Worm (Caenorhabditis elegans) whole organism, early embryonic: ENCODE measurements around the gene tasp-1.

ENCODE experiments used
- B0310.2 ChIP-seq: sonication (generic microtip); optimal IDR thresholded peaks from 2 replicates; lab custom pipeline; 2016; ENCODE audit warnings: mild to moderate bottlenecking, missing genetic modification characterization, missing compliant biosample characterization
- F13C5.2 ChIP-seq: sonication (generic microtip); optimal IDR thresholded peaks from 2 replicates; lab custom pipeline; 2017; ENCODE audit warnings: mild to moderate bottlenecking, missing genetic modification characterization, inconsistent platforms, missing compliant biosample characterization
- aly-1 ChIP-seq: sonication (generic microtip); optimal IDR thresholded peaks from 2 replicates; lab custom pipeline; 2016; ENCODE audit warnings: missing genetic modification characterization, missing compliant biosample characterization
- ama-1 ChIP-seq: fragments of 150-350 bp; optimal IDR thresholded peaks from 2 replicates; lab custom pipeline; 2014
- ceh-13 ChIP-seq: fragments of 200-800 bp; sonication (Bioruptor generic); optimal IDR thresholded peaks from 2 replicates; lab custom pipeline; 2018; ENCODE audit warnings: mild to moderate bottlenecking, missing genetic modification characterization, missing compliant biosample characterization
- ceh-36 ChIP-seq: sonication (generic microtip); optimal IDR thresholded peaks from 2 replicates; lab custom pipeline; 2016; ENCODE audit warnings: missing genetic modification characterization, inconsistent platforms, missing compliant biosample characterization
- ets-7 ChIP-seq: sonication (generic microtip); optimal IDR thresholded peaks from 2 replicates; lab custom pipeline; 2016; ENCODE audit warnings: missing genotype, missing genetic modification characterization, missing compliant biosample characterization
- flt-1 ChIP-seq: fragments of 200-800 bp; sonication (Bioruptor generic); IDR thresholded peaks from 2 replicates; pipeline ENCODE4 v1.3.6; 2022; ENCODE audit warnings: missing genetic modification characterization, missing compliant biosample characterization
- hmbx-1 ChIP-seq: sonication (generic microtip); optimal IDR thresholded peaks from 2 replicates; lab custom pipeline; 2016; ENCODE audit warnings: mild to moderate bottlenecking, missing genetic modification characterization, missing compliant biosample characterization
- hmg-4 ChIP-seq: fragments of 200-800 bp; sonication (Bioruptor generic); optimal IDR thresholded peaks from 2 replicates; lab custom pipeline; 2018; ENCODE audit warnings: mild to moderate bottlenecking, missing genetic modification characterization, missing compliant biosample characterization
- hnd-1 ChIP-seq: sonication (generic microtip); optimal IDR thresholded peaks from 2 replicates; lab custom pipeline; 2016; ENCODE audit warnings: missing genetic modification characterization, missing compliant biosample characterization
- pes-1 ChIP-seq: fragments of 200-800 bp; sonication (Bioruptor generic); IDR thresholded peaks from 2 replicates; pipeline ENCODE4 v1.3.6; 2022; ENCODE audit warnings: missing genetic modification reagents, missing genetic modification characterization, missing compliant biosample characterization
- scrt-1 ChIP-seq: fragments of 200-800 bp; sonication (Bioruptor generic); IDR thresholded peaks from 2 replicates; pipeline ENCODE4 v1.3.6; 2022; ENCODE audit warnings: missing genetic modification characterization, missing compliant biosample characterization
- sea-1 ChIP-seq: fragments of 200-800 bp; sonication (Bioruptor generic); conservative IDR thresholded peaks from 2 replicates; pipeline ENCODE4 v1.3.6; 2022; ENCODE audit warnings: missing genetic modification characterization, missing compliant biosample characterization
- tbx-11 ChIP-seq: fragments of 200-800 bp; sonication (Bioruptor generic); IDR thresholded peaks from 2 replicates; pipeline ENCODE4 v1.3.6; 2022; ENCODE audit warnings: missing genetic modification characterization, missing compliant biosample characterization
- tbx-37 ChIP-seq: fragments of 200-800 bp; sonication (Bioruptor generic); conservative IDR thresholded peaks from 2 replicates; pipeline ENCODE4 v1.3.6; 2022; ENCODE audit warnings: missing genetic modification reagents, missing genetic modification characterization, missing compliant biosample characterization
- tra-4 ChIP-seq: sonication (generic microtip); optimal IDR thresholded peaks from 2 replicates; lab custom pipeline; 2017; ENCODE audit warnings: missing genetic modification characterization, missing compliant biosample characterization

Gene tasp-1

DNA sequence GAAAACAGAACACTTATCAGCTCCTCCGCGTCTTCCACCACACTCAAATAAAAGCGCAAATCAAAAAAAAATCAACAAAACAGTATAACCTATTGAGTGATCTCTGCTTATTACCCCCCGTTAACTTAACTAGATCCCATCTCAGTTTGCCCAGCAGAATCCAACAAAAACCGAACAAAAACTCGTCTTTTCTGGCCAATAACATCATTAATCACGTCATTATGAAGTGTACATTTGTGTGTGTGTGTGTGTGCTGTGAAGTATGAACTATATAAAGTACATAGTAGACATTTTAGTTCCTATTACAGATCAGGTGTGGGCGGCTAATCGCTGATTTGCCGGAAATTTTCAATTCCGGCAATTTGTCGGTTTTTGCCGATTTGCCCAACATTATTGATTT, 41.0 kb upstream of the tasp-1 start:
- no peak for TF ChIP-seq flt-1 (GFP tag; lab: Robert Waterston, UW)
- TF ChIP-seq tra-4 = no peak
- no peak for TF ChIP-seq ceh-36 (tag; lab: Kevin White, UChicago)
- no peak for TF ChIP-seq ama-1
- no peak for TF ChIP-seq ceh-13 (GFP tag; lab: Kevin White, UChicago)
- TF ChIP-seq sea-1 (GFP tag; lab: Robert Waterston, UW) = no peak
- no peak for TF ChIP-seq aly-1 (tag; lab: Kevin White, UChicago)
- no peak for TF ChIP-seq hnd-1
- no peak for TF ChIP-seq ets-7
- no peak for TF ChIP-seq tbx-11
- TF ChIP-seq pes-1 (GFP tag; lab: Robert Waterston, UW) = no peak
- no peak for TF ChIP-seq F13C5.2 (tag; lab: Kevin White, UChicago)
- no peak for TF ChIP-seq hmbx-1 (tag; lab: Kevin White, UChicago)
- no peak for TF ChIP-seq tbx-37 (GFP tag; lab: Robert Waterston, UW)
- no peak for TF ChIP-seq hmg-4 (GFP tag; lab: Kevin White, UChicago)
- TF ChIP-seq scrt-1 (GFP tag; lab: Robert Waterston, UW) = no peak
- no peak for TF ChIP-seq B0310.2 (tag; lab: Kevin White, UChicago)

- TF ChIP-seq aly-1 (tag; lab: Kevin White, UChicago) (no peak), ceh-13 (GFP tag; lab: Kevin White, UChicago) (no peak), tra-4 (no peak), B0310.2 (tag; lab: Kevin White, UChicago) (no peak), sea-1 (GFP tag; lab: Robert Waterston, UW) (no peak), ceh-36 (tag; lab: Kevin White, UChicago) (no peak), F13C5.2 (tag; lab: Kevin White, UChicago) (no peak)
Observed at ce11 chrIII:10719057-10719456, 40.0 kb upstream of the tasp-1 start.

- TF ChIP-seq flt-1 (GFP tag; lab: Robert Waterston, UW) (0 out of 2 replicates have a peak, but pooled peaks have one; percentile 20), aly-1 (tag; lab: Kevin White, UChicago) (no peak), hnd-1 (no peak), ceh-13 (GFP tag; lab: Kevin White, UChicago) (no peak), ama-1 (no peak), ceh-36 (tag; lab: Kevin White, UChicago) (no peak), tbx-11 (no peak), ets-7 (no peak), scrt-1 (GFP tag; lab: Robert Waterston, UW) (no peak), B0310.2 (tag; lab: Kevin White, UChicago) (no peak), F13C5.2 (tag; lab: Kevin White, UChicago) (peak; percentile 40), pes-1 (GFP tag; lab: Robert Waterston, UW) (no peak), sea-1 (GFP tag; lab: Robert Waterston, UW) (no peak), hmg-4 (GFP tag; lab: Kevin White, UChicago) (peak; percentile 6), tra-4 (no peak), hmbx-1 (tag; lab: Kevin White, UChicago) (no peak), tbx-37 (GFP tag; lab: Robert Waterston, UW) (no peak)
Observed at ce11 chrIII:10720170-10720569, 38.9 kb upstream of the tasp-1 start.

DNA sequence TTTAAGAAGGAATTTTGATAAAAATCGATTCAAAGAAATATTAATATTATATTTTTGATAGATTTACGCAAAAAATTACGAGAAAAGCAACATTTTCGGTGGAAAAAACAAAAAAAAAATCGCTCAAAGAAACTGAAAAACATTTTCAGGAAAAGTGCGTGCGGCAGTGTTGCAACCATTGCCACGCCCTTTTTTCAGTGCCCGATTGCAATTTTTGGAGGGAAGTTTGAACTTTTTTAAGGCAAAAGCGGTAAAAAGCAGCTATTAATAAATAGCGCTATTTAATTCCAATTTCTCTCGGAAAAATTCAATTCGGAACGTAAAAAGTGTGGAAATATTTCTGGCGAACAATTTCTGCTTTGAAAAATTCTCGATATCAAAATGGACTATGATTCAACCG, 38.1 kb upstream of the tasp-1 start:
- TF ChIP-seq flt-1 (GFP tag; lab: Robert Waterston, UW) (no peak), F13C5.2 (tag; lab: Kevin White, UChicago) (no peak), ama-1 (no peak), ceh-13 (GFP tag; lab: Kevin White, UChicago) (no peak), tra-4 (no peak), tbx-37 (GFP tag; lab: Robert Waterston, UW) (no peak), hmg-4 (GFP tag; lab: Kevin White, UChicago) (no peak), sea-1 (GFP tag; lab: Robert Waterston, UW) (no peak), ets-7 (no peak), ceh-36 (tag; lab: Kevin White, UChicago) (no peak)

DNA sequence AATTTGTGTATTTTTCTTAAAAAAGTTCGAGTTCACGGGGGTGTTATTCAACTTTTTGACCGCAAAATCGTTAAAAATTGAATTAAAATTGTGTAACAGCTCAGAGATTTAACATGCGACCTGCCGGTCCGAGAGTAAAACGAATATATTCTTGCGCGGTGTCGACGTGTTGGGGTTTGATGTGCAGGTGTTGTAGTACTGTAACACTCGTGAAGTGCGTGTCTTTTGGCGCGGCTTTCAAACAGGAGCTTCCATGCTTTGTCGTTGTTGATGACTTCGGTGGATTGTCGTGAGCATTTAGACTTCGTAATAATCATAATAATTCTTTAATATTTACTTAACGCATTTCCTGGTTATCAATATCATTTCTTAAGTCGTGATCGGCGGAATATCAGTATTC, 28.6 kb upstream of the tasp-1 start, which contains the start of gene tat-3:
tat-3 (minus strand) TSS at position 196 of the 400 bp plus-strand sequence.
- TF ChIP-seq sea-1 (GFP tag; lab: Robert Waterston, UW) = no peak
- TF ChIP-seq flt-1 (GFP tag; lab: Robert Waterston, UW) = no peak
- no peak for TF ChIP-seq ceh-36 (tag; lab: Kevin White, UChicago)
- no peak for TF ChIP-seq ama-1
- TF ChIP-seq B0310.2 (tag; lab: Kevin White, UChicago) = no peak
- TF ChIP-seq F13C5.2 (tag; lab: Kevin White, UChicago) = no peak
- no peak for TF ChIP-seq tbx-37 (GFP tag; lab: Robert Waterston, UW)
- no peak for TF ChIP-seq scrt-1 (GFP tag; lab: Robert Waterston, UW)
- no peak for TF ChIP-seq aly-1 (tag; lab: Kevin White, UChicago)
- no peak for TF ChIP-seq hmbx-1 (tag; lab: Kevin White, UChicago)
- no peak for TF ChIP-seq ets-7

ce11 chrIII:10733300-10733699, 25.8 kb upstream of the tasp-1 start:
- TF ChIP-seq pes-1 (GFP tag; lab: Robert Waterston, UW) = 0 out of 2 replicates have a peak, but pooled peaks have one; percentile 19
- TF ChIP-seq hnd-1 = no peak
- no peak for TF ChIP-seq hmg-4 (GFP tag; lab: Kevin White, UChicago)

DNA sequence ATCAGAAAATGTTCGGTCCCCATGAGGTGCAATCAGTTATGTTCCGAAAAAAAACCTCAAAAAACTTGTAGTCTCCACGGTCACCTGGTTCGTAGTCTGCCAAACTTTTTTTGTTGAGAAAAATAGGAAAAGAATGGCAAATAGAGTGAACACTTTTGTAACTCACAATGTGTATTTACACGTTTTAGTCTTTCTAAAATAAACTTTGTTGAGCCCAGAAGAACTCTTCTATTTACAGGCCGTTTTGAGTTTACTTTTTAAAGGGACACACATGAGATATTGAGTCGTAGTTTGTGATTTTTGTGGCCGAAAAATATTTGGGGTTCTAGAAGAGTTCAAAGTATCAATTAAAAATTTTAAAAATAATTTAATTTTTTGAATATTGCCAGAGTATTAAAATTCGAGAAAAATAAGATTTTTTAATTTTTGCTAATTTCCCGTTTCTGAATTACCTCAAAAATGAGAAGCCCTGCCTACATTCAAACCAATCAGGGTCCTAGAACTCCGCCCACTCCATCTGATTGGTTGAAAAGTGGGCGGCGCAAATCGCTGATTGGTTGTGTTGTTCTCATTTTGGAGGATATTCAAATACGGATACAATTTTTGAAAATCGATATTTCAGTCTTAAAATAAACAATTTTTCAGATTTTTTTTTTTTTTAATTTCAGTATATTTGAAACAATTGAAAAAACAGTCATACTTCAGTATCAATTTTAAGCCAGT, 24.4 kb upstream of the tasp-1 start:
- no peak for TF ChIP-seq sea-1 (GFP tag; lab: Robert Waterston, UW)
- no peak for TF ChIP-seq F13C5.2 (tag; lab: Kevin White, UChicago)
